Worm (Caenorhabditis elegans) whole organism, L3 larva: Measurements from ENCODE around the gene D1005.5.

Experiments used
- ZK546.5 ChIP-seq: sonication (generic microtip); optimal IDR thresholded peaks from 2 replicates; lab custom pipeline; 2017; ENCODE audit warnings: missing biosample characterization, missing genetic modification characterization
- ceh-28 ChIP-seq: fragments of 150-350 bp; optimal IDR thresholded peaks from 2 replicates; lab custom pipeline; 2014; ENCODE audit warnings: missing biosample characterization, missing genetic modification reagents, missing genetic modification characterization
- ceh-82 ChIP-seq: fragments of 150-350 bp; optimal IDR thresholded peaks from 2 replicates; lab custom pipeline; 2014; ENCODE audit warnings: missing biosample characterization, missing genetic modification characterization
- ceh-9 ChIP-seq: sonication (generic microtip); optimal IDR thresholded peaks from 2 replicates; lab custom pipeline; 2018; ENCODE audit warnings: missing biosample characterization, missing genetic modification characterization
- egl-27 ChIP-seq: sonication (generic microtip); optimal IDR thresholded peaks from 4 replicates; lab custom pipeline; 2017; ENCODE audit warnings: missing biosample characterization, missing genetic modification reagents, missing genetic modification characterization
- egl-5 ChIP-seq: fragments of 150-350 bp; optimal IDR thresholded peaks from 2 replicates; lab custom pipeline; 2017; ENCODE audit warnings: missing biosample characterization, missing genetic modification reagents, missing genetic modification characterization, inconsistent platforms
- elt-2 ChIP-seq: sonication (generic microtip); optimal IDR thresholded peaks from 2 replicates; lab custom pipeline; 2016; ENCODE audit warnings: missing genetic modification reagents, mild to moderate bottlenecking, missing genetic modification characterization, missing compliant biosample characterization
- elt-3 ChIP-seq, 3 experiments: fragments of 150-350 bp in 1 of 3; sonication (generic microtip) in 2 of 3; optimal IDR thresholded peaks; 2 replicates in 2 of 3; 4 replicates in 1 of 3; lab custom pipeline; 2014 to 2017; ENCODE audit warnings: missing biosample characterization in 3 of 3, missing genetic modification characterization in 3 of 3
- eor-1 ChIP-seq, 2 experiments: fragments of 150-350 bp; optimal IDR thresholded peaks; 2 replicates each; lab custom pipeline; 2014 to 2018; ENCODE audit warnings: missing biosample characterization in 2 of 2, missing genetic modification characterization in 2 of 2
- fkh-2 ChIP-seq: fragments of 150-350 bp; optimal IDR thresholded peaks from 2 replicates; lab custom pipeline; 2014; ENCODE audit warnings: missing biosample characterization, missing genetic modification reagents, missing genetic modification characterization
- fos-1 ChIP-seq: fragments of 150-350 bp; optimal IDR thresholded peaks from 2 replicates; lab custom pipeline; 2014; ENCODE audit warnings: missing biosample characterization, missing genetic modification characterization
- hmg-11 ChIP-seq: sonication (generic microtip); optimal IDR thresholded peaks from 2 replicates; lab custom pipeline; 2016; ENCODE audit warnings: missing genetic modification characterization, missing compliant biosample characterization
- lin-39 ChIP-seq: fragments of 150-350 bp; optimal IDR thresholded peaks from 2 replicates; lab custom pipeline; 2018; ENCODE audit warnings: missing biosample characterization, missing genetic modification reagents, missing genetic modification characterization
- lsy-12 ChIP-seq: sonication (generic microtip); optimal IDR thresholded peaks from 2 replicates; lab custom pipeline; 2016; ENCODE audit warnings: mild to moderate bottlenecking, missing genetic modification characterization, missing compliant biosample characterization
- mdl-1 ChIP-seq: fragments of 150-350 bp; optimal IDR thresholded peaks from 2 replicates; lab custom pipeline; 2014; ENCODE audit warnings: missing biosample characterization, missing genetic modification characterization
- mml-1 ChIP-seq: fragments of 150-350 bp; sonication (generic microtip); optimal IDR thresholded peaks from 3 replicates; lab custom pipeline; 2014; ENCODE audit warnings: missing biosample characterization, missing genetic modification characterization
- nfya-1 ChIP-seq: sonication (generic microtip); optimal IDR thresholded peaks from 2 replicates; lab custom pipeline; 2017; ENCODE audit warnings: missing genetic modification characterization, mild to moderate bottlenecking, missing compliant biosample characterization, antibody characterized with exemption, moderate library complexity; ENCODE audit not compliant: insufficient read depth
- nhr-11 ChIP-seq: fragments of 150-350 bp; optimal IDR thresholded peaks from 2 replicates; lab custom pipeline; 2014; ENCODE audit warnings: missing biosample characterization, missing genetic modification characterization
- nhr-12 ChIP-seq: fragments of 150-350 bp; optimal IDR thresholded peaks from 2 replicates; lab custom pipeline; 2014; ENCODE audit warnings: missing biosample characterization, missing genetic modification characterization
- nhr-237 ChIP-seq: fragments of 150-350 bp; optimal IDR thresholded peaks from 2 replicates; lab custom pipeline; 2014; ENCODE audit warnings: missing biosample characterization, missing genetic modification characterization
- nhr-25 ChIP-seq: sonication (generic microtip); optimal IDR thresholded peaks from 2 replicates; lab custom pipeline; 2017; ENCODE audit warnings: missing biosample characterization, missing genetic modification characterization
- nhr-43 ChIP-seq: sonication (generic microtip); optimal IDR thresholded peaks from 2 replicates; lab custom pipeline; 2016; ENCODE audit warnings: mild to moderate bottlenecking, missing genetic modification characterization, missing compliant biosample characterization; ENCODE audit not compliant: poor library complexity, severe bottlenecking
- nhr-67 ChIP-seq: fragments of 150-350 bp; optimal IDR thresholded peaks from 2 replicates; lab custom pipeline; 2014; ENCODE audit warnings: missing biosample characterization, missing genetic modification characterization
- nhr-77 ChIP-seq: fragments of 150-350 bp; optimal IDR thresholded peaks from 2 replicates; lab custom pipeline; 2014; ENCODE audit warnings: missing biosample characterization, missing genetic modification characterization
- pha-4 ChIP-seq: fragments of 150-350 bp; optimal IDR thresholded peaks from 2 replicates; lab custom pipeline; 2014; ENCODE audit warnings: missing biosample characterization, missing genetic modification reagents, missing genetic modification characterization
- sea-2 ChIP-seq: fragments of 150-350 bp; sonication (generic microtip); optimal IDR thresholded peaks from 4 replicates; lab custom pipeline; 2014; ENCODE audit warnings: missing biosample characterization, missing genetic modification reagents, missing genetic modification characterization
- snpc-4 ChIP-seq: fragments of 150-350 bp; optimal IDR thresholded peaks from 2 replicates; lab custom pipeline; 2014; ENCODE audit warnings: missing biosample characterization, missing genetic modification characterization
- tbx-2 ChIP-seq: sonication (generic microtip); optimal IDR thresholded peaks from 2 replicates; lab custom pipeline; 2016; ENCODE audit warnings: mild to moderate bottlenecking, missing genetic modification characterization, missing compliant biosample characterization
- unc-62 ChIP-seq: fragments of 150-350 bp; sonication (generic microtip); optimal IDR thresholded peaks from 4 replicates; lab custom pipeline; 2014; ENCODE audit warnings: missing biosample characterization, missing genetic modification reagents, missing genetic modification characterization
- zag-1 ChIP-seq: fragments of 150-350 bp; optimal IDR thresholded peaks from 2 replicates; lab custom pipeline; 2014; ENCODE audit warnings: missing biosample characterization, missing genetic modification characterization
- ztf-11 ChIP-seq: fragments of 150-350 bp; optimal IDR thresholded peaks from 2 replicates; lab custom pipeline; 2014; ENCODE audit warnings: missing biosample characterization, missing genetic modification characterization
- ztf-4 ChIP-seq: fragments of 150-350 bp; optimal IDR thresholded peaks from 2 replicates; lab custom pipeline; 2014; ENCODE audit warnings: missing biosample characterization, missing genetic modification characterization

Gene D1005.5

ce11 chrX:1485718-1486117, 12.9 kb upstream of the D1005.5 start, which contains the start of gene D1005.4:
Gene D1005.4 (minus strand): TSS chrX:1485818.
- TF ChIP-seq nhr-43 (tag; lab: Kevin White, UChicago) (no peak), tbx-2 (tag; lab: Kevin White, UChicago) (no peak), snpc-4 (tag; lab: Kevin White, UChicago) (no peak), ceh-28 (tag; lab: Kevin White, UChicago) (no peak), mdl-1 (tag; lab: Kevin White, UChicago) (no peak), eor-1 (tag; optimal IDR thresholded peaks at IDR 0.05; lab: Kevin White, UChicago) (no peak), ceh-82 (no peak)

- no peak for TF ChIP-seq ztf-4
- no peak for TF ChIP-seq ZK546.5 (tag; lab: Kevin White, UChicago)
- TF ChIP-seq unc-62 (GFP tag; lab: Kevin White, UChicago): no peak
- TF ChIP-seq nhr-77: no peak
- no peak for TF ChIP-seq lsy-12 (tag; lab: Kevin White, UChicago)
Observed at ce11 chrX:1483229-1483628, 10.4 kb upstream of the D1005.5 start.

- TF ChIP-seq nhr-67 (no peak), lsy-12 (tag; lab: Kevin White, UChicago) (no peak), tbx-2 (tag; lab: Kevin White, UChicago) (no peak), sea-2 (no peak), ztf-11 (tag; lab: Kevin White, UChicago) (no peak), hmg-11 (tag; lab: Kevin White, UChicago) (no peak), eor-1 (tag; optimal IDR thresholded peaks at IDR 0.05; lab: Kevin White, UChicago) (no peak), mml-1 (no peak), elt-3 (tag; optimal IDR thresholded peaks at IDR 0.05; lab: Kevin White, UChicago) (no peak), pha-4 (tag; lab: Kevin White, UChicago) (no peak), egl-5 (tag; lab: Kevin White, UChicago) (no peak), ZK546.5 (tag; lab: Kevin White, UChicago) (no peak), ceh-82 (no peak), zag-1 (tag; lab: Kevin White, UChicago) (no peak), fos-1 (tag; lab: Kevin White, UChicago) (no peak), nhr-11 (tag; lab: Kevin White, UChicago) (no peak), unc-62 (GFP tag; lab: Kevin White, UChicago) (no peak)
Observed at ce11 chrX:1480564-1480963, 7.8 kb upstream of the D1005.5 start.

ce11 chrX:1479637-1480036, 6.9 kb upstream of the D1005.5 start:
- TF ChIP-seq ztf-11 (tag; lab: Kevin White, UChicago) (no peak), mml-1 (peak; percentile 67), egl-5 (tag; lab: Kevin White, UChicago) (no peak), elt-2 (tag; lab: Kevin White, UChicago) (peak; percentile 19), nfya-1 (tag; lab: Kevin White, UChicago) (no peak), ztf-4 (no peak), nhr-25 (tag; lab: Kevin White, UChicago) (no peak), hmg-11 (tag; lab: Kevin White, UChicago) (no peak), lin-39 (tag; lab: Kevin White, UChicago) (no peak), ceh-28 (tag; lab: Kevin White, UChicago) (no peak)
- TF ChIP-seq, all 47 proteins: peak for 2

ce11 chrX:1479190-1479589, 6.4 kb upstream of the D1005.5 start, which contains the start of gene acly-1:
Gene acly-1 (plus strand): TSS chrX:1479542.
- TF ChIP-seq unc-62 (GFP tag; lab: Kevin White, UChicago) (no peak), egl-27 (no peak), pha-4 (tag; lab: Kevin White, UChicago) (peak; percentile 72), ztf-11 (tag; lab: Kevin White, UChicago) (no peak), nhr-237 (tag; lab: Kevin White, UChicago) (no peak), mdl-1 (tag; lab: Kevin White, UChicago) (no peak), ZK546.5 (tag; lab: Kevin White, UChicago) (no peak), nhr-25 (tag; lab: Kevin White, UChicago) (no peak), snpc-4 (tag; lab: Kevin White, UChicago) (peak; percentile 32), nhr-12 (tag; lab: Kevin White, UChicago) (no peak), fkh-2 (tag; lab: Kevin White, UChicago) (peak; percentile 3), ceh-9 (tag; lab: Kevin White, UChicago) (no peak)
